Worm (Caenorhabditis elegans) whole organism, late embryonic: ENCODE measurements around the gene T11F8.4.

Experiments
- F13H6.1 ChIP-seq: sonication (generic microtip); optimal IDR thresholded peaks from 2 replicates; lab custom pipeline; 2016; ENCODE audit warnings: missing genetic modification characterization, missing compliant biosample characterization
- ceh-34 ChIP-seq: sonication (generic microtip); optimal IDR thresholded peaks from 2 replicates; lab custom pipeline; 2016; ENCODE audit warnings: mild to moderate bottlenecking, missing genetic modification characterization, missing compliant biosample characterization
- ceh-9 ChIP-seq: sonication (generic microtip); optimal IDR thresholded peaks from 2 replicates; lab custom pipeline; 2016; ENCODE audit warnings: mild to moderate bottlenecking, missing genetic modification characterization, inconsistent platforms, missing compliant biosample characterization
- elt-2 ChIP-seq: sonication (generic microtip); optimal IDR thresholded peaks from 2 replicates; lab custom pipeline; 2016; ENCODE audit warnings: missing genetic modification reagents, missing genetic modification characterization, missing compliant biosample characterization
- fkh-10 ChIP-seq: fragments of 150-350 bp; optimal IDR thresholded peaks from 2 replicates; lab custom pipeline; 2014; ENCODE audit warnings: missing biosample characterization, missing genetic modification reagents, missing genetic modification characterization
- nhr-11 ChIP-seq: fragments of 150-350 bp; optimal IDR thresholded peaks from 2 replicates; lab custom pipeline; 2014; ENCODE audit warnings: missing biosample characterization, missing genetic modification characterization
- pha-4 ChIP-seq: fragments of 150-350 bp; optimal IDR thresholded peaks from 2 replicates; lab custom pipeline; 2018; ENCODE audit warnings: missing biosample characterization, missing genetic modification reagents, missing genetic modification characterization
- pros-1 ChIP-seq: fragments of 150-350 bp; optimal IDR thresholded peaks from 2 replicates; lab custom pipeline; 2014; ENCODE audit warnings: missing biosample characterization, missing genetic modification reagents, missing genetic modification characterization
- rnt-1 ChIP-seq: sonication (generic microtip); optimal IDR thresholded peaks from 2 replicates; lab custom pipeline; 2016; ENCODE audit warnings: missing genetic modification characterization, missing compliant biosample characterization

DNA sequence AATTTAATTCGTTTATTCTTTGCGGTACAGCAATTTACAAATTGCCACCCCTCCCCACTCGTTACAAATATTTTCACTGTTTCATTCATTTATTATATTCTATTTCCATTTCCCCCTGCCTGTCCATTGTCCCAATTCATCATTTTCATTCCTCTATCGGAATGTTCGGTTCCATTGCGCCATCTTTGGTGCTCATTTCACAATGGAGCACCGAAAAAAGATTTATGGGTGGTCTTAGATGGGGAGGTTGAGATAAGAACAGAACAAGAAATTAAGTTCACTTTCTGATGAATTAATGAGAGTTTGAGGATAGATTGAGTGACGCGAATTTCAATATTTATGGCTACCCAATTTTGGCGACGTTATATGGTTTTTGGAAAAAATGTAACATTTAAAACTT lies 15.8 kb upstream of the T11F8.4 start:
- TF ChIP-seq pros-1 (tag; lab: Kevin White, UChicago) (no peak), pha-4 (tag; lab: Kevin White, UChicago) (no peak), fkh-10 (GFP tag; lab: Kevin White, UChicago) (no peak), elt-2 (tag; lab: Kevin White, UChicago) (no peak), rnt-1 (tag; lab: Kevin White, UChicago) (no peak), ceh-34 (tag; lab: Kevin White, UChicago) (no peak), ceh-9 (tag; lab: Kevin White, UChicago) (no peak), nhr-11 (tag; lab: Kevin White, UChicago) (no peak), F13H6.1 (tag; lab: Kevin White, UChicago) (no peak)
